Worm (Caenorhabditis elegans) whole organism, late embryonic: ENCODE results near the gene C39E9.8.

Source experiments
- ceh-34 ChIP-seq: sonication (generic microtip); optimal IDR thresholded peaks from 2 replicates; lab custom pipeline; 2016; ENCODE audit warnings: mild to moderate bottlenecking, missing genetic modification characterization, missing compliant biosample characterization
- fkh-6 ChIP-seq: sonication (generic microtip); optimal IDR thresholded peaks from 2 replicates; lab custom pipeline; 2016; ENCODE audit warnings: missing genetic modification characterization, missing compliant biosample characterization
- hlh-30 ChIP-seq: sonication (generic microtip); optimal IDR thresholded peaks from 2 replicates; lab custom pipeline; 2017; ENCODE audit warnings: antibody characterized with exemption, missing genetic modification characterization, missing compliant biosample characterization; ENCODE audit not compliant: insufficient read depth
- lin-11 ChIP-seq: fragments of 200-800 bp; sonication (Bioruptor generic); optimal IDR thresholded peaks from 2 replicates; lab custom pipeline; 2018; ENCODE audit warnings: mild to moderate bottlenecking, missing genetic modification characterization, missing compliant biosample characterization
- mec-3 ChIP-seq: sonication (generic microtip); optimal IDR thresholded peaks from 2 replicates; lab custom pipeline; 2016; ENCODE audit warnings: borderline replicate concordance, missing genetic modification characterization, missing compliant biosample characterization
- nfya-1 ChIP-seq: sonication (generic microtip); optimal IDR thresholded peaks from 2 replicates; lab custom pipeline; 2017; ENCODE audit warnings: missing genetic modification characterization, mild to moderate bottlenecking, missing compliant biosample characterization, antibody characterized with exemption, moderate library complexity
- pag-3 ChIP-seq: sonication (generic microtip); optimal IDR thresholded peaks from 2 replicates; lab custom pipeline; 2016; ENCODE audit warnings: missing compliant biosample characterization, missing genetic modification characterization, borderline replicate concordance
- pat-9 ChIP-seq: fragments of 200-800 bp; sonication (Bioruptor generic); optimal IDR thresholded peaks from 2 replicates; lab custom pipeline; 2018; ENCODE audit warnings: mild to moderate bottlenecking, missing genetic modification characterization, moderate library complexity, missing compliant biosample characterization
- pqm-1 ChIP-seq: sonication (generic microtip); optimal IDR thresholded peaks from 2 replicates; lab custom pipeline; 2016; ENCODE audit warnings: missing genetic modification characterization, missing compliant biosample characterization
- ref-2 ChIP-seq: sonication (generic microtip); optimal IDR thresholded peaks from 2 replicates; lab custom pipeline; 2016; ENCODE audit warnings: missing genetic modification characterization, missing compliant biosample characterization
- rnt-1 ChIP-seq: sonication (generic microtip); optimal IDR thresholded peaks from 2 replicates; lab custom pipeline; 2016; ENCODE audit warnings: missing genetic modification characterization, missing compliant biosample characterization
- tbx-7 ChIP-seq: sonication (generic microtip); optimal IDR thresholded peaks from 2 replicates; lab custom pipeline; 2016; ENCODE audit warnings: missing genotype, missing genetic modification characterization, missing compliant biosample characterization

DNA sequence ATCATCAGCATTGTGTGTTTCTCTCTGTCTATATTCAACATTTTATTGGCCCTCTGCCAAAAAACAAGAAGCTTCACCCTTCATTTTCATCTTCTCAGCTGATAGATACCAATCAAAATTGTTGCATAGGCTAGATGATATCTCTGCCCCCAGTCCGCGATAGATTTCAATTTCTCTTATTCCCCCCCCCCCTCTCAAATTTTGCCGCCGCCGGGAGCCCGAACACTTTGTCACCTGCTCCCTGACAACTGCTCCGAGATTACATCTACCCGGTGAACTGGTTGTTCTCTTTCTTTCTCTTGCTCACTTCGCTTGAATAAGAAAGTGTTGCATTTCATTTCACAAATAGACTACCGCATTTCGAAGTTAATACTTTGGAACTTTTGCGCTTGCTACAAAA is 46.8 kb downstream of the C39E9.8 start:
- TF ChIP-seq mec-3 (tag; lab: Kevin White, UChicago) (no peak), fkh-6 (tag; lab: Kevin White, UChicago) (no peak), hlh-30 (tag; lab: Kevin White, UChicago) (no peak), pag-3 (tag; lab: Kevin White, UChicago) (no peak), rnt-1 (tag; lab: Kevin White, UChicago) (peak; percentile 51), nfya-1 (tag; lab: Kevin White, UChicago) (peak; percentile 7), tbx-7 (no peak), ref-2 (tag; lab: Kevin White, UChicago) (no peak), lin-11 (tag; lab: Kevin White, UChicago) (no peak), pqm-1 (tag; lab: Kevin White, UChicago) (no peak), pat-9 (tag; lab: Kevin White, UChicago) (no peak), ceh-34 (tag; lab: Kevin White, UChicago) (peak; percentile 2)
